Fruit fly (Drosophila melanogaster) whole organism: ENCODE measurements around the gene smp-30.

Experiments
- CG8478 ChIP-seq: fragments of >200 bp; optimal IDR thresholded peaks from 2 replicates; lab custom pipeline; 2018; ENCODE audit warnings: inconsistent platforms
- Dll ChIP-seq: fragments of >200 bp; optimal IDR thresholded peaks from 2 replicates; lab custom pipeline; 2017
- EcR ChIP-seq, 2 experiments: fragments of >200 bp; optimal IDR thresholded peaks; 2 replicates each; lab custom pipeline; 2017; ENCODE audit warnings: missing biosample characterization in 2 of 2, missing genetic modification characterization in 2 of 2, missing genetic modification reagents in 2 of 2
- pan ChIP-seq: fragments of >200 bp; optimal IDR thresholded peaks from 2 replicates; lab custom pipeline; 2017
- psq ChIP-seq: fragments of >200 bp; optimal IDR thresholded peaks from 2 replicates; lab custom pipeline; 2017
- usp ChIP-seq: fragments of >200 bp; optimal IDR thresholded peaks from 2 replicates; lab custom pipeline; 2017; ENCODE audit warnings: missing biosample characterization, missing genetic modification characterization, mixed read lengths

smp-30 gene

DNA sequence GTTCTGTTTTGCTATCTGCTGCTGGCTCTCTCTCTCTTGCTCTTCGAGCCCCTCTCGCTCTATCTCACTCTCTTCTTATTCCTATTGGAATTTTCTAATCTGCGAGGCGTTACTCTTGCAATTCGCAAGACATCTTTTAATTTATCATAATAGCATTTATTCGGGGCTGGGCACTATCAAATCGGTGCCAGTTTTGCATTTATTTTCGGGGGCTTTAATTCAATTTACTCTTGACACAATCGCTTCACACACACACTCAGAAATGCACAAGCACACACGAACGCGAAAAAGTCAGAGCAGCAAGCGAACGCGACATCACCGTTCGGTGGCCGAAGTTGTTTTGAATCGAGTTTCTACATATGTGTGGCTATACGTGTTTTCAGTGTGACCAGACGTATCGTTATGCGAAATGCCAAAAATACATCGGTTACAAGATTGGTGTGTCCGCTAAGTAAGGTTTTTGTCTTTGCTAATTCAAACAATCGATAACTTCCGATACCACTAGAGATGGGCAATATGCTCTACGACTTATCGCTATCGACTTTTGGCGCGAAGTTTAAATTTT lies 54.0 kb downstream of the smp-30 start, which contains the start of gene Meltrin:
Meltrin (minus strand) TSS at position 344 of the 565 bp plus-strand sequence.
- no peak for TF ChIP-seq CG8478 (lab: Kevin White, UChicago)
- no peak for TF ChIP-seq psq (lab: Kevin White, UChicago)
- no peak for TF ChIP-seq usp (GFP tag; lab: Kevin White, UChicago)
- no peak for TF ChIP-seq pan (lab: Kevin White, UChicago)
- TF ChIP-seq EcR (GFP tag; optimal IDR thresholded peaks at IDR 0.05; lab: Kevin White, UChicago) = no peak
- no peak for TF ChIP-seq Dll (lab: Kevin White, UChicago)
